Worm (Caenorhabditis elegans) whole organism, L4/young adult: ENCODE data around the gene C09E7.8.

Experiments
- W03F9.2 ChIP-seq: fragments of 150-350 bp; optimal IDR thresholded peaks from 2 replicates; lab custom pipeline; 2014; ENCODE audit warnings: missing biosample characterization, missing genetic modification characterization
- dao-5 ChIP-seq: sonication (generic microtip); optimal IDR thresholded peaks from 2 replicates; lab custom pipeline; 2016; ENCODE audit warnings: missing genotype, missing genetic modification characterization, moderate library complexity, missing compliant biosample characterization
- him-1 ChIP-seq: sonication (generic microtip); optimal IDR thresholded peaks from 2 replicates; lab custom pipeline; 2016; ENCODE audit warnings: missing genotype, missing genetic modification reagents, missing genetic modification characterization, missing compliant biosample characterization

ce11 chrIII:6578505-6578904, 20.1 kb upstream of the C09E7.8 start, which contains the start of gene F27B3.6:
- TF ChIP-seq him-1 (tag; lab: Kevin White, UChicago) (no peak), W03F9.2 (tag; lab: Kevin White, UChicago) (no peak), dao-5 (tag; lab: Kevin White, UChicago) (no peak)
